Fruit fly (Drosophila melanogaster) whole organism, adult: ENCODE results near the gene CG10801.

Experiments used
- cic ChIP-seq: fragments of 200-800 bp; sonication (Bioruptor generic); optimal IDR thresholded peaks from 2 replicates; lab custom pipeline; 2017; ENCODE audit warnings: missing biosample characterization, mild to moderate bottlenecking, missing genetic modification characterization, moderate library complexity
- kay ChIP-seq: fragments of 200-800 bp; sonication (Bioruptor generic); peaks from one replicate; lab custom pipeline; 2016; ENCODE audit warnings: missing biosample characterization, missing genetic modification characterization, borderline replicate concordance
- tj ChIP-seq: fragments of 200-800 bp; sonication (Bioruptor generic); optimal IDR thresholded peaks from 3 replicates; lab custom pipeline; 2017; ENCODE audit warnings: missing biosample characterization, mild to moderate bottlenecking, missing genetic modification characterization, moderate library complexity

DNA sequence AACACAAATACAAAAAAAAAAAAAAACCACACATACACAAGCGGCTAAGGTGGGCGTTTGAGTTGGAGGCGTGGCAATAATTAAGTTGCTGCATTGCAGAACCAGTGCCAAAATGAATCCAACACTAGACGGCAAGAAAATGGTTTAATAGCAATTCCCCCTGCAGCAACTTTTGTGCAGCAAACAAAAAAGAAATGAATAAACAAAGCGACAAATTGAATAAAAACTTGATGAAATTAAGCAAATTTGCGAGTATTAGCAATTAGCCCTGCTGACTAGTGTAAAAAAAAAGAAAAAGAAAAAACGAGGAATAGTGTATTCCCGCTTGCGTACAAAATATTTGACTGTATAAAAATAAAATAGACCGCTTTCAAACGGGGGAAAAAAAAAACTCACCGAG is 5.7 kb upstream of the CG10801 start:
- TF ChIP-seq kay: no peak
- TF ChIP-seq cic (GFP tag; lab: Kevin White, UChicago): no peak
- no peak for TF ChIP-seq tj (GFP tag; lab: Kevin White, UChicago)
